Fruit fly (Drosophila melanogaster) whole organism, wandering third instar larva: ENCODE results near the gene aru.

Source experiments
- Abd-B ChIP-seq: fragments of >200 bp; optimal IDR thresholded peaks from 2 replicates; lab custom pipeline; 2017; ENCODE audit warnings: missing biosample characterization, missing genetic modification characterization
- CG32264 ChIP-seq: fragments of 200-800 bp; sonication (Bioruptor generic); optimal IDR thresholded peaks from 2 replicates; lab custom pipeline; 2016; ENCODE audit warnings: missing biosample characterization, missing genetic modification characterization
- CG9705 ChIP-seq: fragments of 200-800 bp; sonication (Bioruptor generic); optimal IDR thresholded peaks from 2 replicates; lab custom pipeline; 2018; ENCODE audit warnings: missing biosample characterization, mild to moderate bottlenecking, missing genetic modification characterization
- CrebA ChIP-seq: fragments of 200-800 bp; sonication (Bioruptor generic); optimal IDR thresholded peaks from 2 replicates; lab custom pipeline; 2016; ENCODE audit warnings: missing biosample characterization, mild to moderate bottlenecking, missing genetic modification characterization, borderline replicate concordance
- Dfd ChIP-seq: fragments of >200 bp; optimal IDR thresholded peaks from 2 replicates; lab custom pipeline; 2017; ENCODE audit warnings: missing biosample characterization, missing genetic modification characterization
- Dif ChIP-seq: fragments of 200-275, 200-300 bp; sonication (Bioruptor generic); optimal IDR thresholded peaks from 2 replicates; lab custom pipeline; 2018; ENCODE audit warnings: missing biosample characterization, missing genetic modification characterization; ENCODE audit not compliant: partially characterized antibody
- GATAd ChIP-seq: sonication (Bioruptor generic); optimal IDR thresholded peaks from 2 replicates; lab custom pipeline; 2016; ENCODE audit warnings: missing biosample characterization, missing genetic modification characterization
- HLH106 ChIP-seq: fragments of 200-800 bp; optimal IDR thresholded peaks from 3 replicates; lab custom pipeline; 2019; ENCODE audit warnings: missing biosample characterization, mild to moderate bottlenecking, missing genetic modification characterization, moderate library complexity
- Hnf4 ChIP-seq: fragments of 200-800 bp; sonication (Bioruptor generic); optimal IDR thresholded peaks from 2 replicates; lab custom pipeline; 2016; ENCODE audit warnings: missing biosample characterization, mild to moderate bottlenecking, missing genetic modification characterization
- Hr78 ChIP-seq: fragments of >200 bp; optimal IDR thresholded peaks from 2 replicates; lab custom pipeline; 2017; ENCODE audit warnings: missing biosample characterization, missing genetic modification characterization
- Hr83 ChIP-seq: fragments of 200-300 bp; sonication (Bioruptor generic); optimal IDR thresholded peaks from 2 replicates; lab custom pipeline; 2016; ENCODE audit warnings: missing biosample characterization, mild to moderate bottlenecking, missing genetic modification characterization, moderate library complexity; ENCODE audit not compliant: poor library complexity, severe bottlenecking
- Jra ChIP-seq: sonication (Bioruptor generic); optimal IDR thresholded peaks from 2 replicates; lab custom pipeline; 2016; ENCODE audit warnings: missing biosample characterization, missing genetic modification characterization
- Mio ChIP-seq: sonication (Bioruptor generic); optimal IDR thresholded peaks from 2 replicates; lab custom pipeline; 2016; ENCODE audit warnings: missing biosample characterization, missing genetic modification characterization
- Myc ChIP-seq: fragments of >200 bp; optimal IDR thresholded peaks from 2 replicates; lab custom pipeline; 2017
- N ChIP-seq: fragments of >200 bp; optimal IDR thresholded peaks from 2 replicates; lab custom pipeline; 2018; ENCODE audit warnings: missing biosample characterization, missing external identifiers, missing genetic modification characterization
- OdsH ChIP-seq: fragments of 200-800 bp; sonication (Bioruptor generic); optimal IDR thresholded peaks from 2 replicates; lab custom pipeline; 2016; ENCODE audit warnings: missing biosample characterization, mild to moderate bottlenecking, missing genetic modification characterization
- Rel ChIP-seq, 2 experiments: fragments of 200-800 bp; sonication (Bioruptor generic) in 1 of 2; optimal IDR thresholded peaks; 2 replicates in 1 of 2; 3 replicates in 1 of 2; lab custom pipeline; 2016 to 2019; ENCODE audit warnings: mild to moderate bottlenecking in 2 of 2, missing biosample characterization in 2 of 2, missing genetic modification characterization in 2 of 2, moderate library complexity in 1 of 2
- Sp1 ChIP-seq: fragments of 200-800 bp; sonication (Bioruptor generic); optimal IDR thresholded peaks from 3 replicates; lab custom pipeline; 2019; ENCODE audit warnings: missing biosample characterization, mild to moderate bottlenecking, missing genetic modification characterization, moderate library complexity
- Vsx2 ChIP-seq: fragments of 200-300, 225-300 bp; sonication (Bioruptor generic); optimal IDR thresholded peaks from 2 replicates; lab custom pipeline; 2018; ENCODE audit warnings: missing biosample characterization, missing genetic modification characterization; ENCODE audit not compliant: partially characterized antibody
- br ChIP-seq: fragments of 200-800 bp; sonication (Bioruptor generic); optimal IDR thresholded peaks from 2 replicates; lab custom pipeline; 2016; ENCODE audit warnings: missing biosample characterization, missing genetic modification characterization
- brk ChIP-seq: fragments of 200-800 bp; sonication (Bioruptor generic); optimal IDR thresholded peaks from 2 replicates; lab custom pipeline; 2016; ENCODE audit warnings: missing biosample characterization, mild to moderate bottlenecking, missing genetic modification characterization
- dl ChIP-seq, 2 experiments: fragments of 175-275, 200-275 bp in 1 of 2; fragments of 200-275 bp in 1 of 2; sonication (Bioruptor generic); optimal IDR thresholded peaks; lab custom pipeline; 2018; ENCODE audit warnings: mild to moderate bottlenecking in 2 of 2, missing biosample characterization in 2 of 2, missing genetic modification characterization in 2 of 2, moderate library complexity in 2 of 2; ENCODE audit not compliant: partially characterized antibody in 2 of 2, insufficient read depth in 1 of 2
- dmrt93B ChIP-seq: fragments of 200-800 bp; sonication (Bioruptor generic); optimal IDR thresholded peaks from 2 replicates; lab custom pipeline; 2018; ENCODE audit warnings: missing biosample characterization, mild to moderate bottlenecking, missing genetic modification characterization
- dsf ChIP-seq: sonication (Bioruptor generic); optimal IDR thresholded peaks from 2 replicates; lab custom pipeline; 2016; ENCODE audit warnings: missing biosample characterization, missing genetic modification characterization, borderline replicate concordance
- ey ChIP-seq: fragments of 200-800 bp; sonication (Bioruptor generic); optimal IDR thresholded peaks from 2 replicates; lab custom pipeline; 2016; ENCODE audit warnings: missing biosample characterization, missing genetic modification characterization
- foxo ChIP-seq, 2 experiments: fragments of 200-800 bp; sonication (Bioruptor generic); optimal IDR thresholded peaks; 2 replicates in 1 of 2; 3 replicates in 1 of 2; lab custom pipeline; 2016 to 2017; ENCODE audit warnings: missing biosample characterization in 2 of 2, missing genetic modification characterization in 2 of 2
- fru ChIP-seq: fragments of 200-800 bp; sonication (Bioruptor generic); optimal IDR thresholded peaks from 3 replicates; lab custom pipeline; 2016; ENCODE audit warnings: missing biosample characterization, mild to moderate bottlenecking, missing genetic modification characterization
- h ChIP-seq: fragments of 200-800 bp; sonication (Bioruptor generic); optimal IDR thresholded peaks from 3 replicates; lab custom pipeline; 2016; ENCODE audit warnings: missing biosample characterization, mild to moderate bottlenecking, missing genetic modification characterization
- jim ChIP-seq: fragments of 175-275, 200-325 bp; sonication (Bioruptor generic); optimal IDR thresholded peaks from 2 replicates; lab custom pipeline; 2016; ENCODE audit warnings: missing biosample characterization, mild to moderate bottlenecking, missing genetic modification characterization
- lola ChIP-seq: fragments of >200 bp; optimal IDR thresholded peaks from 2 replicates; lab custom pipeline; 2017; ENCODE audit warnings: missing biosample characterization, missing genetic modification characterization
- pan ChIP-seq: fragments of >200 bp; optimal IDR thresholded peaks from 2 replicates; lab custom pipeline; 2017
- psq ChIP-seq: fragments of 200-800 bp; sonication (Bioruptor generic); optimal IDR thresholded peaks from 3 replicates; lab custom pipeline; 2017; ENCODE audit warnings: missing biosample characterization, mild to moderate bottlenecking, missing genetic modification characterization, moderate library complexity
- rgr ChIP-seq: fragments of 200-800 bp; sonication (Bioruptor generic); optimal IDR thresholded peaks from 3 replicates; lab custom pipeline; 2016; ENCODE audit warnings: missing biosample characterization, mild to moderate bottlenecking, missing genetic modification characterization
- sage ChIP-seq: fragments of 200-800 bp; sonication (Bioruptor generic); optimal IDR thresholded peaks from 2 replicates; lab custom pipeline; 2016; ENCODE audit warnings: missing biosample characterization, mild to moderate bottlenecking, missing genetic modification characterization
- sv ChIP-seq: fragments of 200-800 bp; sonication (Bioruptor generic); optimal IDR thresholded peaks from 3 replicates; lab custom pipeline; 2016; ENCODE audit warnings: missing biosample characterization, missing genetic modification characterization
- tai ChIP-seq: sonication (Bioruptor generic); optimal IDR thresholded peaks from 2 replicates; lab custom pipeline; 2016; ENCODE audit warnings: missing biosample characterization, missing genetic modification characterization
- usp ChIP-seq: fragments of >200 bp; optimal IDR thresholded peaks from 2 replicates; lab custom pipeline; 2017; ENCODE audit warnings: missing biosample characterization, missing genetic modification characterization
- woc ChIP-seq: sonication (Bioruptor generic); optimal IDR thresholded peaks from 2 replicates; lab custom pipeline; 2016; ENCODE audit warnings: missing biosample characterization, mild to moderate bottlenecking, missing genetic modification characterization

aru gene

DNA sequence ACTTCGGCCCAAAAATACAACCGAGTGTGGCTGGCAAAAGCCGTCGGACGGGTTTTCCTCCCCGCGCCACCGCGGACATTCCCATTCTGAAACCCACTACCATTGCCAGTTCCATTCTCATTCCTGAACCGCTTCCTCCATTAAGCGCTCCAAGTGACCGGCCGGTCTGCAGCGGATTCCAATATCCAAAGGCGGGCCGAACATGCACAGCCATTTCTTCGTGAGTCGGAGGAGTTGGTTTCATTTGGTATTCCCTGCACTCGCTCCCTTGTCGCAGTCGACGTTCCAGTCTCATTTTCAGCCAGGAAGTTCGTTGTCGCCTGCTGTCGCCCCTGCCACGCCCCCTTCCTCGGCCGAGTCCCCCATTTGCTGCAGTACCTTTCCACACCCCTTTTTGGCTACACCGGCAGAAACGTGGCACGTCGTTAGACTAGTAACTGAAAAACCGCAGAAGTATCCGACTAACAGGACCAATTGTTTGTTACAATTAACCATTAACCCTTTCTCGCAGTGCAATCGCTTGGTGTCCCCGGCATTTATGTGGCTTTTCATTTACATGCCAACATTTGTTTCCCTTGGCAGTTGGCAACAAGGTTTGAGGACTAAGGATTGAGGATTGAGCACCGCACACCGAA is 20.0 kb downstream of the aru start:
- no peak for TF ChIP-seq dsf (GFP tag; lab: Kevin White, UChicago)
- peak; percentile 76 for TF ChIP-seq CG9705 (GFP tag; lab: Kevin White, UChicago)
- TF ChIP-seq woc, result peak; percentile 91
- peak; percentile 64 for TF ChIP-seq Rel (GFP tag; optimal IDR thresholded peaks at IDR 0.05; lab: Kevin White, UChicago)
- TF ChIP-seq Rel (tag; optimal IDR thresholded peaks at IDR 0.05; lab: Kevin White, UChicago), result peak; percentile 48
- peak; percentile 13 for TF ChIP-seq Mio (GFP tag; lab: Kevin White, UChicago)
- peak; percentile 89 for TF ChIP-seq Hr83 (GFP tag; lab: Kevin White, UChicago)
- TF ChIP-seq Vsx2, result no peak
- no peak for TF ChIP-seq Dfd
- TF ChIP-seq N (GFP tag; lab: Kevin White, UChicago), result no peak
- TF ChIP-seq Hr78 (GFP tag; lab: Kevin White, UChicago), result no peak
- TF ChIP-seq sage, result peak; percentile 32
- TF ChIP-seq Abd-B, result no peak
- TF ChIP-seq pan (lab: Kevin White, UChicago), result no peak
- no peak for TF ChIP-seq jim (GFP tag; lab: Kevin White, UChicago)
- no peak for TF ChIP-seq tai
- TF ChIP-seq CrebA (GFP tag; lab: Kevin White, UChicago), result no peak
- no peak for TF ChIP-seq lola (GFP tag; lab: Kevin White, UChicago)
- TF ChIP-seq OdsH (GFP tag; lab: Kevin White, UChicago), result peak; percentile 83
- TF ChIP-seq Hnf4, result peak; percentile 90
- peak; percentile 86 for TF ChIP-seq HLH106 (tag; lab: Kevin White, UChicago)
- TF ChIP-seq usp (GFP tag; lab: Kevin White, UChicago), result no peak
- TF ChIP-seq Jra (GFP tag; lab: Kevin White, UChicago), result peak; percentile 83
- peak; percentile 81 for TF ChIP-seq psq
- peak; percentile 83 for TF ChIP-seq Sp1
- peak; percentile 21 for TF ChIP-seq Dif
- no peak for TF ChIP-seq brk (GFP tag; lab: Kevin White, UChicago)
- peak; percentile 61 for TF ChIP-seq dmrt93B (GFP tag; lab: Kevin White, UChicago)
- no peak for TF ChIP-seq GATAd (GFP tag; lab: Kevin White, UChicago)
- TF ChIP-seq br (GFP tag; lab: Kevin White, UChicago), result peak; percentile 89
- peak; percentile 85 for TF ChIP-seq ey
- TF ChIP-seq fru (GFP tag; lab: Kevin White, UChicago), result peak; percentile 89
- TF ChIP-seq h (GFP tag; lab: Kevin White, UChicago), result peak; percentile 86
- TF ChIP-seq Myc (lab: Kevin White, UChicago), result no peak
- peak; percentile 82 for TF ChIP-seq rgr (GFP tag; lab: Kevin White, UChicago)
- peak; percentile 30 to 92 for TF ChIP-seq foxo (GFP tag; optimal IDR thresholded peaks at IDR 0.05; lab: Kevin White, UChicago)
- TF ChIP-seq sv (GFP tag; lab: Kevin White, UChicago), result no peak
- peak; percentile 67 for TF ChIP-seq CG32264
- TF ChIP-seq dl (GFP tag; optimal IDR thresholded peaks at IDR 0.05; lab: Kevin White, UChicago; ENCODE audit: insufficient read depth in 1 of 2, partially characterized antibody in 2 of 2), result no peak
- TF ChIP-seq, all 38 proteins: peak for 21

DNA sequence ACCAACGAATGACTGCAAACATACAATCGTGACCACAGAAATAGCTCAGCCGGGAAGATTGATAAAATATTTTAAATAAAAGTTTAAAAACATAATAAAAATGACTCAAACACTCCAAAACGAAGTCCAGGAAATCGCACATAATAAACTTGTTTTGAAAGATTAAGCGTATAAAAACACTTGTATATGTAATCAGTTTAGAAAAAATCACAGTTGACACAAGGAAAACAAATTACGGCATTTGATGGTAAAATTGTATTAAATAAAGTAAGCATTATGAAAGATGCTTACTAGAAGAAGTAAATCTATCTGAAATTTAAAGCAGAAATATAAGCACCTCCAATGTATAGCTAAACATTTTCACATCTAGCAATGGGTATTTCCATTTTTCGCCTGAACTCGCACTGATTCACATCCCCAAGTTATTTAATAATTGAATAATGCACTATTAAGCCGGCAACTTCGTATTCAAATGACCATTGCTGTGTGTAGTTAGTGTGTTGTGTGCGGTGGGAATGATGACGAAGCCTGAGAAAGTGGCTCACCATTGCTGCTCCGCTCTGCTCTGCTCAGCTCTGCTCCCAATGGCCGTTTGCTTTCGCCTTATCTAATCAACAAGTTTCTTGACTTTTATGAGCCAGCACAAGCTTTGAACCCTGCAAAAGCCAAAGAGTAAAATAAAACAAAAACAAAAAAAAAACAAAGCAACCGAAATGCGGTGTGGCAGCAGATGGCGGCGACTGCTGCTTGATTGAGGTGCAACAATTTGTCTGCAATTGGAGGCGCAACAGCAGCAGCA is 20.8 kb downstream of the aru start:
- no peak for TF ChIP-seq jim (GFP tag; lab: Kevin White, UChicago)
- TF ChIP-seq Hr78 (GFP tag; lab: Kevin White, UChicago), result no peak
- no peak for TF ChIP-seq br (GFP tag; lab: Kevin White, UChicago)
- TF ChIP-seq dl (GFP tag; optimal IDR thresholded peaks at IDR 0.05; lab: Kevin White, UChicago; ENCODE audit: insufficient read depth in 1 of 2, partially characterized antibody in 2 of 2), result no peak
- TF ChIP-seq tai, result no peak
- no peak for TF ChIP-seq brk (GFP tag; lab: Kevin White, UChicago)
- TF ChIP-seq usp (GFP tag; lab: Kevin White, UChicago), result no peak
- peak; percentile 15 for TF ChIP-seq psq
- no peak for TF ChIP-seq Mio (GFP tag; lab: Kevin White, UChicago)
- TF ChIP-seq Hnf4, result no peak
- peak; percentile 25 for TF ChIP-seq dmrt93B (GFP tag; lab: Kevin White, UChicago)
- TF ChIP-seq dsf (GFP tag; lab: Kevin White, UChicago), result no peak
- peak; percentile 35 for TF ChIP-seq h (GFP tag; lab: Kevin White, UChicago)
- TF ChIP-seq woc, result peak; percentile 36
- TF ChIP-seq Vsx2, result no peak
- TF ChIP-seq sage, result no peak
- no peak for TF ChIP-seq Jra (GFP tag; lab: Kevin White, UChicago)
- no peak for TF ChIP-seq CG9705 (GFP tag; lab: Kevin White, UChicago)
- no peak for TF ChIP-seq Dif
- no peak for TF ChIP-seq Dfd
- TF ChIP-seq HLH106 (tag; lab: Kevin White, UChicago), result peak; percentile 25
- TF ChIP-seq Rel (GFP tag; optimal IDR thresholded peaks at IDR 0.05; lab: Kevin White, UChicago), result no peak
- TF ChIP-seq Rel (tag; optimal IDR thresholded peaks at IDR 0.05; lab: Kevin White, UChicago), result no peak
- peak; percentile 42 for TF ChIP-seq rgr (GFP tag; lab: Kevin White, UChicago)
- peak; percentile 17 for TF ChIP-seq fru (GFP tag; lab: Kevin White, UChicago)
- TF ChIP-seq foxo (GFP tag; optimal IDR thresholded peaks at IDR 0.05; lab: Kevin White, UChicago), result peak in 1 of 2 experiments; percentile 55
- TF ChIP-seq GATAd (GFP tag; lab: Kevin White, UChicago), result no peak
- no peak for TF ChIP-seq pan (lab: Kevin White, UChicago)
- peak; percentile 42 for TF ChIP-seq ey
- TF ChIP-seq Sp1, result peak; percentile 35
- TF ChIP-seq OdsH (GFP tag; lab: Kevin White, UChicago), result peak; percentile 41
